Fruit fly (Drosophila melanogaster) whole organism, embryonic: Measurements from ENCODE around the gene Cdc37.
A peak's percentile ranks its signal among the peaks of the same experiment; 100 is the strongest.

Experiments
- CG10565 ChIP-seq: fragments of 200-800 bp; sonication (Bioruptor generic); optimal IDR thresholded peaks from 3 replicates; lab custom pipeline; 2016; ENCODE audit warnings: missing biosample characterization, mild to moderate bottlenecking, missing genetic modification characterization
- CG11247 ChIP-seq: fragments of 200-800 bp; sonication (Bioruptor generic); IDR thresholded peaks from 2 replicates; pipeline ENCODE4 v1.3.6; 2022; ENCODE audit warnings: missing biosample characterization, missing genetic modification characterization
- CG11456 ChIP-seq: fragments of 200-800 bp; sonication (Bioruptor generic); IDR thresholded peaks from 3 replicates; pipeline ENCODE4 v1.3.6; 2022; ENCODE audit warnings: missing biosample characterization, missing genetic modification characterization
- CG11560 ChIP-seq: fragments of 200-800 bp; sonication (Bioruptor generic); IDR thresholded peaks from 3 replicates; pipeline ENCODE4 v1.3.6; 2022; ENCODE audit warnings: missing biosample characterization, missing genetic modification characterization
- CG11723 ChIP-seq: fragments of 200-800 bp; sonication (Bioruptor generic); optimal IDR thresholded peaks from 2 replicates; lab custom pipeline; 2017; ENCODE audit warnings: missing biosample characterization, mild to moderate bottlenecking, missing genetic modification characterization
- CG13424 ChIP-seq: fragments of 200-800 bp; sonication (Bioruptor generic); optimal IDR thresholded peaks from 2 replicates; lab custom pipeline; 2019; ENCODE audit warnings: missing biosample characterization, mild to moderate bottlenecking, missing genetic modification characterization, moderate library complexity
- CG14710 ChIP-seq: fragments of 200-800 bp; sonication (Bioruptor generic); optimal IDR thresholded peaks from 3 replicates; lab custom pipeline; 2019; ENCODE audit warnings: missing biosample characterization, mild to moderate bottlenecking, missing genetic modification characterization, moderate library complexity
- CG1647 ChIP-seq: fragments of 200-800 bp; sonication (Bioruptor generic); optimal IDR thresholded peaks from 3 replicates; lab custom pipeline; 2016; ENCODE audit warnings: missing biosample characterization, missing genetic modification characterization
- CG18619 ChIP-seq: fragments of 200-800 bp; sonication (Bioruptor generic); optimal IDR thresholded peaks from 3 replicates; lab custom pipeline; 2017; ENCODE audit warnings: missing biosample characterization, mild to moderate bottlenecking, missing genetic modification characterization
- CG2202 ChIP-seq: fragments of 200-800 bp; sonication (Bioruptor generic); optimal IDR thresholded peaks from 2 replicates; lab custom pipeline; 2018; ENCODE audit warnings: missing biosample characterization, mild to moderate bottlenecking, missing genetic modification characterization
- CG31388 ChIP-seq: fragments of 200-800 bp; sonication (Bioruptor generic); optimal IDR thresholded peaks from 2 replicates; lab custom pipeline; 2016; ENCODE audit warnings: missing biosample characterization, missing genetic modification characterization
- CG3838 ChIP-seq: fragments of 200-800 bp; sonication (Bioruptor generic); optimal IDR thresholded peaks from 3 replicates; lab custom pipeline; 2016; ENCODE audit warnings: missing biosample characterization, missing genetic modification characterization
- CG6854 ChIP-seq: fragments of 200-800 bp; sonication (Bioruptor generic); optimal IDR thresholded peaks from 3 replicates; lab custom pipeline; 2017; ENCODE audit warnings: missing biosample characterization, mild to moderate bottlenecking, missing genetic modification characterization
- CTCF ChIP-seq: fragments of 200-800 bp; sonication (Bioruptor generic); optimal IDR thresholded peaks from 2 replicates; lab custom pipeline; 2017; ENCODE audit warnings: missing biosample characterization, mild to moderate bottlenecking, missing genetic modification characterization, moderate library complexity
- Drgx ChIP-seq: fragments of 200-800 bp; sonication (Bioruptor generic); IDR thresholded peaks from 2 replicates; pipeline ENCODE4 v1.3.6; 2022; ENCODE audit warnings: missing biosample characterization, missing genetic modification characterization
- E2f1 ChIP-seq: fragments of 200-800 bp; sonication (Bioruptor generic); IDR thresholded peaks from 2 replicates; pipeline ENCODE4 v1.3.6; 2022; ENCODE audit warnings: missing biosample characterization, missing genetic modification characterization
- ERR ChIP-seq: fragments of 200-800 bp; sonication (Bioruptor generic); optimal IDR thresholded peaks from 2 replicates; lab custom pipeline; 2016; ENCODE audit warnings: missing biosample characterization, missing genetic modification characterization
- Eip74EF ChIP-seq, 2 experiments: fragments of 200-800 bp in 1 of 2; fragments of >200 bp in 1 of 2; sonication (Bioruptor generic) in 1 of 2; optimal IDR thresholded peaks; 2 replicates each; lab custom pipeline; 2017 to 2019; ENCODE audit warnings: missing biosample characterization in 2 of 2, missing genetic modification characterization in 2 of 2, mild to moderate bottlenecking in 1 of 2, moderate library complexity in 1 of 2
- Ets97D ChIP-seq: fragments of 200-800 bp; sonication (Bioruptor generic); optimal IDR thresholded peaks from 3 replicates; lab custom pipeline; 2016; ENCODE audit warnings: missing biosample characterization, missing genetic modification characterization
- HLHmδ ChIP-seq: fragments of 200-800 bp; sonication (Bioruptor generic); optimal IDR thresholded peaks from 2 replicates; lab custom pipeline; 2018; ENCODE audit warnings: missing biosample characterization, mild to moderate bottlenecking, missing genetic modification characterization, moderate library complexity
- Hr78 ChIP-seq, 2 experiments: fragments of 200-800 bp in 1 of 2; fragments of >200 bp in 1 of 2; sonication (Bioruptor generic) in 1 of 2; optimal IDR thresholded peaks; 2 replicates each; lab custom pipeline; 2017 to 2019; ENCODE audit warnings: missing biosample characterization in 2 of 2, missing genetic modification characterization in 2 of 2, mild to moderate bottlenecking in 1 of 2, moderate library complexity in 1 of 2
- Myb ChIP-seq: fragments of 200-800 bp; sonication (Bioruptor generic); optimal IDR thresholded peaks from 2 replicates; lab custom pipeline; 2016; ENCODE audit warnings: missing biosample characterization, missing genetic modification characterization
- Poxn ChIP-seq: fragments of 200-800 bp; sonication (Bioruptor generic); IDR thresholded peaks from 2 replicates; pipeline ENCODE4 v1.3.6; 2022; ENCODE audit warnings: missing biosample characterization, missing genetic modification characterization
- Ptx1 ChIP-seq: fragments of 200-800 bp; sonication (Bioruptor generic); IDR thresholded peaks from 2 replicates; pipeline ENCODE4 v1.3.6; 2022; ENCODE audit warnings: missing biosample characterization, missing genetic modification characterization
- al ChIP-seq: fragments of 200-800 bp; sonication (Bioruptor generic); IDR thresholded peaks from 2 replicates; pipeline ENCODE4 v1.3.6; 2022; ENCODE audit warnings: missing biosample characterization, missing genetic modification characterization
- bsh ChIP-seq, 2 experiments: fragments of 200-800 bp; sonication (Bioruptor generic); optimal IDR thresholded peaks; 2 replicates each; lab custom pipeline; 2017 to 2018; ENCODE audit warnings: mild to moderate bottlenecking in 2 of 2, missing biosample characterization in 2 of 2, missing genetic modification characterization in 2 of 2, moderate library complexity in 1 of 2
- chif ChIP-seq, 2 experiments: fragments of 200-800 bp; sonication (Bioruptor generic); optimal IDR thresholded peaks; 3 replicates each; lab custom pipeline; 2016; ENCODE audit warnings: missing biosample characterization in 2 of 2, missing genetic modification characterization in 2 of 2
- chinmo ChIP-seq: fragments of 200-800 bp; sonication (Bioruptor generic); IDR thresholded peaks from 4 replicates; pipeline ENCODE4 v1.3.6; 2022; ENCODE audit warnings: missing biosample characterization, missing genetic modification characterization; ENCODE audit not compliant: partially characterized antibody
- gfzf ChIP-seq: fragments of 200-800 bp; sonication (Bioruptor generic); optimal IDR thresholded peaks from 2 replicates; lab custom pipeline; 2016; ENCODE audit warnings: missing biosample characterization, mild to moderate bottlenecking, missing genetic modification characterization, moderate library complexity
- hb ChIP-seq: fragments of 200-800 bp; sonication (Bioruptor generic); IDR thresholded peaks from 3 replicates; pipeline ENCODE4 v1.3.6; 2022; ENCODE audit warnings: missing biosample characterization, missing genetic modification characterization; ENCODE audit not compliant: partially characterized antibody
- lab ChIP-seq: fragments of 200-800 bp; sonication (Bioruptor generic); optimal IDR thresholded peaks from 3 replicates; lab custom pipeline; 2017; ENCODE audit warnings: missing biosample characterization, missing genetic modification characterization, mild to moderate bottlenecking, moderate library complexity, missing genetic modification reagents
- nom ChIP-seq: fragments of 200-800 bp; sonication (Bioruptor generic); optimal IDR thresholded peaks from 2 replicates; lab custom pipeline; 2017; ENCODE audit warnings: missing biosample characterization, missing genetic modification characterization, mild to moderate bottlenecking, moderate library complexity, missing genetic modification reagents
- otp ChIP-seq: fragments of 200-800 bp; sonication (Bioruptor generic); IDR thresholded peaks from 3 replicates; pipeline ENCODE4, ENCODE4 v1.3.6; 2022; ENCODE audit warnings: missing biosample characterization, missing genetic modification characterization
- p53 ChIP-seq: fragments of 200-800 bp; sonication (Bioruptor generic); optimal IDR thresholded peaks from 2 replicates; lab custom pipeline; 2016; ENCODE audit warnings: missing biosample characterization, missing genetic modification characterization
- pb ChIP-seq: fragments of 200-800 bp; sonication (Bioruptor generic); optimal IDR thresholded peaks from 3 replicates; lab custom pipeline; 2016; ENCODE audit warnings: missing biosample characterization, missing genetic modification characterization
- prd ChIP-seq, 3 experiments: fragments of >200 bp in 2 of 3; fragments of 200-800 bp in 1 of 3; sonication (Bioruptor generic) in 1 of 3; optimal IDR thresholded peaks in 2 of 3; IDR thresholded peaks in 1 of 3; 2 replicates in 2 of 3; 3 replicates in 1 of 3; pipeline versions ENCODE4 v1.3.6 to Lab custom; 2017 to 2022; ENCODE audit warnings: missing biosample characterization in 1 of 3, missing genetic modification characterization in 1 of 3
- ranshi ChIP-seq: fragments of 200-800 bp; sonication (Bioruptor generic); IDR thresholded peaks from 2 replicates; pipeline ENCODE4 v1.3.6; 2022; ENCODE audit warnings: missing biosample characterization, missing genetic modification characterization
- run ChIP-seq: fragments of 200-800 bp; sonication (Bioruptor generic); optimal IDR thresholded peaks from 3 replicates; lab custom pipeline; 2018; ENCODE audit warnings: missing biosample characterization, mild to moderate bottlenecking, missing genetic modification characterization
- sisA ChIP-seq: fragments of 200-800 bp; sonication (Bioruptor generic); IDR thresholded peaks from 2 replicates; pipeline ENCODE4 v1.3.6; 2022; ENCODE audit warnings: missing biosample characterization, missing genetic modification characterization
- slbo ChIP-seq: fragments of 200-800 bp; sonication (Bioruptor generic); IDR thresholded peaks from 2 replicates; pipeline ENCODE4 v1.3.6; 2022; ENCODE audit warnings: missing biosample characterization, missing genetic modification characterization
- sr ChIP-seq: fragments of 200-800 bp; sonication (Bioruptor generic); IDR thresholded peaks from 3 replicates; pipeline ENCODE4 v1.3.6; 2022; ENCODE audit warnings: missing biosample characterization, missing genetic modification characterization
- vvl ChIP-seq: fragments of 200-800 bp; sonication (Bioruptor generic); IDR thresholded peaks from 2 replicates; pipeline ENCODE4 v1.3.6; 2022; ENCODE audit warnings: missing biosample characterization, missing genetic modification characterization
- z ChIP-seq: fragments of 200-800 bp; sonication (Bioruptor generic); IDR thresholded peaks from 3 replicates; pipeline ENCODE4 v1.3.6; 2022; ENCODE audit warnings: missing biosample characterization, missing genetic modification characterization

Cdc37 gene

dm6 chr3L:1821140-1821539 lies 25.9 kb downstream of the Cdc37 start:
- TF ChIP-seq nom (GFP tag; lab: Kevin White, UChicago), result peak; percentile 42
- TF ChIP-seq ERR, result no peak
- no peak for TF ChIP-seq ranshi (GFP tag; lab: Robert Waterston, UW)

DNA sequence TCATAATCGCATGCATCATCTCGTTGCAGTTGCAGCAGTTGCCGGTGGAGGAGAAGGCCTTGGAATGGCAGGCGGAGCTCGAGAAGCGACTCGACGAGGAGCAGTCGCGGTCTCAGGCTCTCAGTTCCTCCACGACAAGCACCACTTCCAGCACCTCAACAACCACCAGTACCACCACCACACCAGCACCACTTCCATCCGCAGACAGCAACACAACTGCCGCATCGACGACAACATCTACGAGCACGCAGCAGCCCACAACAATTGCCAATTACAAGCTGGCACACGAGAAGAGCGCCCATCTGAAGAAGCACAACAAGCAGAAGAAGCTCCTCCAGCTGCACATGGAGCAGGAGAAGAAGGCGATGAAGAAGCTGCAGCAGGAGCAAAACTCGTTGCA lies 27.2 kb downstream of the Cdc37 start:
- peak; percentile 19 for TF ChIP-seq nom (GFP tag; lab: Kevin White, UChicago)
- no peak for TF ChIP-seq sr (GFP tag; lab: Robert Waterston, UW)

dm6 chr3L:1827809-1828371 lies 32.7 kb downstream of the Cdc37 start:
- TF ChIP-seq CG18619 (GFP tag; lab: Kevin White, UChicago) (no peak), E2f1 (GFP tag; lab: Robert Waterston, UW) (no peak), CG11456 (GFP tag; lab: Robert Waterston, UW) (0 out of 3 replicates have a peak, but pooled peaks have one; percentile 10), CG2202 (tag; lab: Kevin White, UChicago) (no peak)

DNA sequence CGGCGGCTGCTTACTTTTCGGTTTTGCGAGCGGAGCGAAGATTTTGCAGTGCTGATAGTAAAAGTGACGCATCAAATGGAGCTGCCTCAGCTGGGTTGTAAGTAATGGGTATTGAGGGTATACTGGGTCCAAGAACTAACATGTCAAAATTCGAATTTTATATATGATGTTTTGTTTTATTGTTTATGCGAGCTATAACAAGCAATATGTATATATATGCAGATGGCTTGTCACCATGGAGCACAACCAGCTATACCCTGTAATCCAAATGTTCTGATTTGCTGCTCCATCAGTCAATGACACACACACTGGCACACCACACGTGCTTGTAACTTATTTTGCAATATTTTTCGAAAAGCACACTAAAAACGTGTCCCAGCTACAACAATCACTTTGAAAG lies 34.3 kb downstream of the Cdc37 start:
- TF ChIP-seq bsh (GFP tag; optimal IDR thresholded peaks at IDR 0.05; lab: Kevin White, UChicago), result peak in 1 of 2 experiments; percentile 75
- TF ChIP-seq CG6854 (GFP tag; lab: Kevin White, UChicago), result no peak
- no peak for TF ChIP-seq run (tag; lab: Kevin White, UChicago)
- no peak for TF ChIP-seq z (GFP tag; lab: Robert Waterston, UW)
- 0 out of 2 replicates have a peak, but pooled peaks have one; percentile 4 for TF ChIP-seq Poxn (GFP tag; lab: Robert Waterston, UW)
- no peak for TF ChIP-seq CG13424 (tag; lab: Kevin White, UChicago)
- peak; percentile 30; the same call in 1 of the 2 replicates for TF ChIP-seq Ptx1
- TF ChIP-seq CG14710, result no peak
- TF ChIP-seq ERR, result no peak
- TF ChIP-seq Eip74EF (GFP tag; optimal IDR thresholded peaks at IDR 0.05; lab: Kevin White, UChicago), result no peak
- TF ChIP-seq prd (optimal IDR thresholded peaks at IDR 0.05; lab: Kevin White, UChicago), result no peak
- TF ChIP-seq prd (GFP tag; IDR thresholded peaks at IDR 0.05; lab: Robert Waterston, UW), result 0 out of 3 replicates have a peak, but pooled peaks have one; percentile 10
- no peak for TF ChIP-seq CG1647 (GFP tag; lab: Kevin White, UChicago)
- TF ChIP-seq Drgx (GFP tag; lab: Robert Waterston, UW), result peak; percentile 82
- TF ChIP-seq al (GFP tag; lab: Robert Waterston, UW), result 0 out of 2 replicates have a peak, but pooled peaks have one; percentile 18
- no peak for TF ChIP-seq sisA (GFP tag; lab: Robert Waterston, UW)
- peak; percentile 26; the same call in 1 of the 2 replicates for TF ChIP-seq slbo (GFP tag; lab: Robert Waterston, UW)
- peak; percentile 31; the same call in 1 of the 2 replicates for TF ChIP-seq CG11247 (GFP tag; lab: Robert Waterston, UW)
- no peak for TF ChIP-seq CG31388
- TF ChIP-seq chif (GFP tag; optimal IDR thresholded peaks at IDR 0.05; lab: Kevin White, UChicago), result peak in 1 of 2 experiments; percentile 3
- TF ChIP-seq CG10565 (GFP tag; lab: Kevin White, UChicago), result no peak
- no peak for TF ChIP-seq pb (GFP tag; lab: Kevin White, UChicago)

DNA sequence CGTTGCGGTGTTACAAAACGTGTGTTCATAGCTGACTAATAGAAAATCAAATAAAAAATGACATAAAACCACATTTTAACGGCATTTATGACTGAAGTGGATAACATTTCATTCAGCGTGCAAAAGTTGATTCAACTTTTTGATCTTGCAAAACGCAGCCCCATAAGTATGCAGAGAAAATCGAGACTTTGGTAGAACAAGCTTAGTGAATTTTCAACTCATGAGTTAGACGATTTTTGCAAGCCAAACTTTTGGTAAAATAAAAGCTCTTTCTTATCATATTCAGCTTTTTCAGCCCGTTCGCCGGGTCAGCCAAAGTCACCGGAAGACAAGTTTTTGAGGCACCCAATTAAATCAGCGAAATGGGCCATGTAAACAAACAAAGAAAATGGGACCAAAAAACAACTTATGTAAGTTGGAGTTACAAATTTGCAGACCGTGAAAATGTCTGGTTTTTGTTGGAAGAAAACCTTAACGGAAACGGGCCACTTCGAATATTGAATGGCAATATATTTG lies 36.6 kb downstream of the Cdc37 start, which contains the start of gene Cpr62Ba:
Cpr62Ba (minus strand) TSS at position 31 of the 516 bp plus-strand sequence.
- TF ChIP-seq gfzf (peak; percentile 62), CG11723 (GFP tag; lab: Kevin White, UChicago) (no peak), chinmo (0 out of 4 replicates have a peak, but pooled peaks have one; percentile 37), vvl (GFP tag; lab: Robert Waterston, UW) (peak; percentile 33; the same call in 1 of the 2 replicates), hb (GFP tag; lab: Robert Waterston, UW) (no peak), CG11560 (tag; lab: Robert Waterston, UW) (no peak), lab (no peak), p53 (GFP tag; lab: Kevin White, UChicago) (no peak), Hr78 (GFP tag; optimal IDR thresholded peaks at IDR 0.05; lab: Kevin White, UChicago) (peak in 1 of 2 experiments; percentile 84), HLHmδ (no peak), Myb (no peak), Ets97D (GFP tag; lab: Kevin White, UChicago) (peak; percentile 33), CG3838 (GFP tag; lab: Kevin White, UChicago) (no peak), otp (GFP tag; lab: Robert Waterston, UW) (no peak), CTCF (GFP tag; lab: Kevin White, UChicago) (peak; percentile 18)
